Fruit fly (Drosophila melanogaster) whole organism, pupa: ENCODE data around the gene CG14374.

ENCODE experiments used
- CG10348 ChIP-seq: fragments of 200-800 bp; sonication (Bioruptor generic); IDR thresholded peaks from 2 replicates; pipeline ENCODE4 v1.3.6; 2022; ENCODE audit warnings: missing biosample characterization, missing genetic modification characterization
- CG12605 ChIP-seq: fragments of 200-800 bp; sonication (Bioruptor generic); IDR thresholded peaks from 2 replicates; pipeline ENCODE4 v1.3.6; 2022; ENCODE audit warnings: missing biosample characterization, missing genetic modification characterization
- CG13204 ChIP-seq: fragments of 200-800 bp; sonication (Bioruptor generic); optimal IDR thresholded peaks from 2 replicates; lab custom pipeline; 2018; ENCODE audit warnings: missing biosample characterization, mild to moderate bottlenecking, missing genetic modification characterization, moderate library complexity
- CG14655 ChIP-seq: fragments of 200-800 bp; sonication (Bioruptor generic); optimal IDR thresholded peaks from 3 replicates; lab custom pipeline; 2017; ENCODE audit warnings: mild to moderate bottlenecking, missing biosample characterization, missing genetic modification reagents, missing genetic modification characterization
- CG15710 ChIP-seq: fragments of 200-800 bp; sonication (Bioruptor generic); optimal IDR thresholded peaks from 2 replicates; lab custom pipeline; 2018; ENCODE audit warnings: missing biosample characterization, mild to moderate bottlenecking, missing genetic modification characterization, moderate library complexity
- CG17806 ChIP-seq: fragments of 200-800 bp; sonication (Bioruptor generic); optimal IDR thresholded peaks from 2 replicates; lab custom pipeline; 2018; ENCODE audit warnings: missing biosample characterization, mild to moderate bottlenecking, missing genetic modification characterization, moderate library complexity
- CG32121 ChIP-seq: fragments of 200-800 bp; sonication (Bioruptor generic); IDR thresholded peaks from 2 replicates; pipeline ENCODE4 v1.3.6; 2022; ENCODE audit warnings: missing biosample characterization, missing genetic modification characterization
- CG34367 ChIP-seq: fragments of 200-800 bp; sonication (Bioruptor generic); optimal IDR thresholded peaks from 2 replicates; lab custom pipeline; 2018; ENCODE audit warnings: missing biosample characterization, mild to moderate bottlenecking, missing genetic modification characterization
- CG4496 ChIP-seq: fragments of 200-800 bp; sonication (Bioruptor generic); IDR thresholded peaks from 3 replicates; pipeline ENCODE4 v1.3.6; 2022; ENCODE audit warnings: missing biosample characterization, missing genetic modification characterization
- CG8159 ChIP-seq: fragments of 200-800 bp; sonication (Bioruptor generic); optimal IDR thresholded peaks from 3 replicates; lab custom pipeline; 2018; ENCODE audit warnings: missing biosample characterization, mild to moderate bottlenecking, missing genetic modification characterization, moderate library complexity
- CG8301 ChIP-seq: fragments of 200-800 bp; sonication (Bioruptor generic); optimal IDR thresholded peaks from 2 replicates; lab custom pipeline; 2018; ENCODE audit warnings: missing biosample characterization, mild to moderate bottlenecking, missing genetic modification characterization
- CG9948 ChIP-seq: fragments of 200-800 bp; sonication (Bioruptor generic); optimal IDR thresholded peaks from 2 replicates; lab custom pipeline; 2018; ENCODE audit warnings: missing biosample characterization, mild to moderate bottlenecking, missing genetic modification characterization, moderate library complexity
- D1 ChIP-seq: fragments of 200-800 bp; sonication (Bioruptor generic); optimal IDR thresholded peaks from 2 replicates; lab custom pipeline; 2018; ENCODE audit warnings: missing biosample characterization, mild to moderate bottlenecking, missing genetic modification characterization, moderate library complexity
- EcR ChIP-seq: fragments of 200-800 bp; sonication (Bioruptor generic); optimal IDR thresholded peaks from 3 replicates; lab custom pipeline; 2019; ENCODE audit warnings: missing biosample characterization, missing genetic modification characterization, mild to moderate bottlenecking, moderate library complexity, missing genetic modification reagents
- Ets98B ChIP-seq: fragments of 200-800 bp; sonication (Bioruptor generic); IDR thresholded peaks from 2 replicates; pipeline ENCODE4 v1.3.6; 2022; ENCODE audit warnings: missing biosample characterization, missing genetic modification characterization
- Pif1A ChIP-seq: fragments of 200-800 bp; sonication (Bioruptor generic); optimal IDR thresholded peaks from 3 replicates; lab custom pipeline; 2016; ENCODE audit warnings: missing biosample characterization, missing genetic modification characterization
- Pif1B ChIP-seq: fragments of 200-800 bp; sonication (Bioruptor generic); optimal IDR thresholded peaks from 3 replicates; lab custom pipeline; 2016; ENCODE audit warnings: missing biosample characterization, missing genetic modification characterization
- Snoo ChIP-seq: fragments of 200-800 bp; sonication (Bioruptor generic); optimal IDR thresholded peaks from 3 replicates; lab custom pipeline; 2017; ENCODE audit warnings: missing biosample characterization, mild to moderate bottlenecking, missing genetic modification characterization, inconsistent platforms
- fd96Ca ChIP-seq: fragments of 200-800 bp; sonication (Bioruptor generic); IDR thresholded peaks from 3 replicates; pipeline ENCODE4 v1.3.6; 2022; ENCODE audit warnings: missing biosample characterization, missing genetic modification characterization
- gl ChIP-seq: fragments of 200-800 bp; sonication (Bioruptor generic); optimal IDR thresholded peaks from 2 replicates; lab custom pipeline; 2018; ENCODE audit warnings: missing biosample characterization, mild to moderate bottlenecking, missing genetic modification characterization
- rn ChIP-seq: fragments of 200-800 bp; sonication (Bioruptor generic); IDR thresholded peaks from 2 replicates; pipeline ENCODE4 v1.3.6; 2022; ENCODE audit warnings: missing biosample characterization, missing genetic modification characterization

Gene CG14374

dm6 chr3R:13397040-13397439, at the start of gene CG14374:
Gene CG14374 (minus strand): TSS chr3R:13397140.
- no peak for TF ChIP-seq gl (tag; lab: Kevin White, UChicago)
- TF ChIP-seq EcR (GFP tag; lab: Kevin White, UChicago): no peak
- no peak for TF ChIP-seq rn (GFP tag; lab: Robert Waterston, UW)
- no peak for TF ChIP-seq CG17806 (tag; lab: Kevin White, UChicago)
- TF ChIP-seq CG10348: no peak
- TF ChIP-seq Pif1A (GFP tag; lab: Kevin White, UChicago): no peak
- TF ChIP-seq fd96Ca (GFP tag; lab: Robert Waterston, UW): no peak
- TF ChIP-seq CG9948 (tag; lab: Kevin White, UChicago): no peak
- TF ChIP-seq CG14655: no peak
- TF ChIP-seq CG34367 (tag; lab: Kevin White, UChicago): no peak
- no peak for TF ChIP-seq CG8159
- no peak for TF ChIP-seq CG15710 (tag; lab: Kevin White, UChicago)
- TF ChIP-seq CG32121 (GFP tag; lab: Robert Waterston, UW): no peak
- no peak for TF ChIP-seq Pif1B (GFP tag; lab: Kevin White, UChicago)
- no peak for TF ChIP-seq CG8301
- TF ChIP-seq CG13204: no peak

DNA sequence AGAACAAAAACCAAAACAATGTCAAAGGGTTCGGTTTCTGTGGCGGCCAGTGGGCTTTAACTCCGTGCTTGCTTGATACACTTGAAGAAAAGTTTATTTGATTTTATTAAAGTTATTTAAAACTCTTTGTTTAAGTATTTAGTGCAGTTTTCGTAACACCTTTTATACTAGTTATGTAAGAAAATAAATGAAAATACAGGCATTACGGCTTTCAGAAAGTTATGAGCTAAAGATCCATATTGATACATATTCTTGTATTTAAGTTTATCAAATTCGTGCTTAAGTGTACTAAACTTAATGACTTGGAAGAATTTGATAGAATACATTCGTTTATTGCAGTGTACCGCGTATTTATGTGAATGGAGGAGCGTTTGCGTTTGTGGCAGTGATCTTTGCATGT, 49.5 kb upstream of the CG14374 start:
- TF ChIP-seq CG8301: peak; percentile 11
- no peak for TF ChIP-seq Ets98B
- TF ChIP-seq CG14655: peak; percentile 29
- no peak for TF ChIP-seq CG17806 (tag; lab: Kevin White, UChicago)
- no peak for TF ChIP-seq Snoo (tag; lab: Kevin White, UChicago)
- no peak for TF ChIP-seq CG34367 (tag; lab: Kevin White, UChicago)
- no peak for TF ChIP-seq D1
- TF ChIP-seq CG13204: no peak

DNA sequence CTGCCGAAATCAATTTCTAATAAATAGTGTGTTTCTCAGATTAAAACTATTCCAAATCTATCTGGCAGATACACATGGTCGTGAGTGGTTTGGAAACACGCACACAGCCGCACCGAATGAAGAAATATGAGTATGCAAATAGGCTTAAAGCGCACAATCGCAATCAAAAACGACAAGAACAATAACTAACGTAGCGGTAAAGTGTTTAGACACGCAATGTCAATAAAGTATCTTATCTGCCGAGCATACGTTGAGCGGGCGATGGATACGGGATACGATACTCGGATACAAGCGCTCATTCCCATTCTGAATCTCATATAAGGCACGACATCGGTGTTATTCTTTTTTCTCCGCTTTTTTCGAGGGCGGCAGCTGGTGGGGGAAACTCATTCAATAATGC, 49.1 kb upstream of the CG14374 start:
- TF ChIP-seq Pif1A (GFP tag; lab: Kevin White, UChicago): no peak
- TF ChIP-seq CG8159: no peak
- no peak for TF ChIP-seq CG34367 (tag; lab: Kevin White, UChicago)
- no peak for TF ChIP-seq D1
- no peak for TF ChIP-seq CG9948 (tag; lab: Kevin White, UChicago)
- no peak for TF ChIP-seq CG10348
- no peak for TF ChIP-seq Pif1B (GFP tag; lab: Kevin White, UChicago)
- TF ChIP-seq Snoo (tag; lab: Kevin White, UChicago): no peak
- TF ChIP-seq rn (GFP tag; lab: Robert Waterston, UW): no peak
- no peak for TF ChIP-seq Ets98B
- no peak for TF ChIP-seq EcR (GFP tag; lab: Kevin White, UChicago)

DNA sequence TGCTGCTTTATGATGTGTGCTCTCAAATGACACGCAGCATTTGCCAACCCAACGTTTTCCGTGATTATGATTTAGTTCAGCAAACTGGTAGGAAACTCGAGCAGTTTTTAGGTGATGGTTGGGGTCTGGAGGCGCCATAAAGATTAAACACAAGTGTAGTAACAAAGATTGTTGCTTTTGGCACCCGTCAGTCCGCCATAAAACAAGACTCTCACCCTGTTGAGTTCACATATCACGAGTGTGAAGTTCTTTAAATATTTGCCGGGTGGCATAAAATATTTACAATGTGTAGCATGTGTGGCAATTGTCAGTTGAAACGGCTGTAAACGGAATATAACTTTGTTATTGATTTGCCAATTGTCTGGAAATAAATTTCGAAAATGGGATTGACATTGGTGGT, 44.8 kb upstream of the CG14374 start:
- TF ChIP-seq gl (tag; lab: Kevin White, UChicago) (no peak), Ets98B (no peak)

dm6 chr3R:13435836-13436235, 38.9 kb upstream of the CG14374 start:
- TF ChIP-seq Pif1A (GFP tag; lab: Kevin White, UChicago) (no peak), CG10348 (no peak), CG13204 (no peak), fd96Ca (GFP tag; lab: Robert Waterston, UW) (no peak), CG15710 (tag; lab: Kevin White, UChicago) (no peak), Ets98B (no peak), CG14655 (no peak), CG8159 (no peak)

- peak; percentile 9 for TF ChIP-seq CG13204
- 0 out of 2 replicates have a peak, but pooled peaks have one; percentile 9 for TF ChIP-seq CG32121 (GFP tag; lab: Robert Waterston, UW)
- TF ChIP-seq D1: no peak
- TF ChIP-seq, all 21 proteins: peak for 2
Measured at dm6 chr3R:13434325-13435168, 37.6 kb upstream of the CG14374 start, which contains the start of gene yrt. Gene yrt (minus strand): TSS chr3R:13434984.

dm6 chr3R:13433623-13434022, 36.7 kb upstream of the CG14374 start:
- TF ChIP-seq CG32121 (GFP tag; lab: Robert Waterston, UW): peak; percentile 59; the same call in 1 of the 2 replicates
- peak; percentile 88 for TF ChIP-seq CG15710 (tag; lab: Kevin White, UChicago)
- TF ChIP-seq rn (GFP tag; lab: Robert Waterston, UW): peak; percentile 39; the same call in 1 of the 2 replicates
- 0 out of 2 replicates have a peak, but pooled peaks have one; percentile 15 for TF ChIP-seq CG10348
- TF ChIP-seq Pif1A (GFP tag; lab: Kevin White, UChicago): peak; percentile 80
- TF ChIP-seq CG4496: peak; percentile 87
- TF ChIP-seq gl (tag; lab: Kevin White, UChicago): peak; percentile 53
- peak; percentile 83 for TF ChIP-seq CG12605 (GFP tag; lab: Robert Waterston, UW)
- TF ChIP-seq CG17806 (tag; lab: Kevin White, UChicago): peak; percentile 70
- peak; percentile 87 for TF ChIP-seq CG34367 (tag; lab: Kevin White, UChicago)
- TF ChIP-seq CG14655: peak; percentile 72
- peak; percentile 58 for TF ChIP-seq CG13204
- TF ChIP-seq EcR (GFP tag; lab: Kevin White, UChicago): no peak
- TF ChIP-seq Pif1B (GFP tag; lab: Kevin White, UChicago): peak; percentile 75
- peak; percentile 74 for TF ChIP-seq CG8301
- peak; percentile 85 for TF ChIP-seq CG9948 (tag; lab: Kevin White, UChicago)
- TF ChIP-seq fd96Ca (GFP tag; lab: Robert Waterston, UW): 0 out of 3 replicates have a peak, but pooled peaks have one; percentile 30
- peak; percentile 77 for TF ChIP-seq Snoo (tag; lab: Kevin White, UChicago)
- TF ChIP-seq CG8159: peak; percentile 97
- peak; percentile 73 for TF ChIP-seq Ets98B
- TF ChIP-seq D1: peak; percentile 35
